Worm (Caenorhabditis elegans) whole organism, young adult: ENCODE data around the gene snt-3.

Experiments
- B0035.1 ChIP-seq: sonication (generic microtip); optimal IDR thresholded peaks from 2 replicates; lab custom pipeline; 2016; ENCODE audit warnings: missing genetic modification characterization, mild to moderate bottlenecking, missing compliant biosample characterization, missing genotype, missing genetic modification reagents
- B0261.1 ChIP-seq: sonication (generic microtip); optimal IDR thresholded peaks from 2 replicates; lab custom pipeline; 2016; ENCODE audit warnings: mild to moderate bottlenecking, missing genetic modification characterization, moderate library complexity, missing compliant biosample characterization
- C06A6.2 ChIP-seq: fragments of 200-800 bp; sonication (Bioruptor generic); conservative IDR thresholded peaks from 2 replicates; pipeline ENCODE4 v1.3.6; 2022; ENCODE audit warnings: missing genetic modification characterization, missing compliant biosample characterization
- D2030.7 ChIP-seq: fragments of 200-800 bp; sonication (Bioruptor generic); IDR thresholded peaks from 2 replicates; pipeline ENCODE4 v1.3.6; 2022; ENCODE audit warnings: missing genetic modification reagents, missing genetic modification characterization, missing compliant biosample characterization
- F37B4.10 ChIP-seq: fragments of 200-800 bp; sonication (Bioruptor generic); IDR thresholded peaks from 2 replicates; pipeline ENCODE4 v1.3.6; 2022; ENCODE audit warnings: missing genetic modification characterization, missing compliant biosample characterization
- T07F8.4 ChIP-seq: sonication (generic microtip); optimal IDR thresholded peaks from 2 replicates; lab custom pipeline; 2016; ENCODE audit warnings: mild to moderate bottlenecking, missing genetic modification characterization, moderate library complexity, missing compliant biosample characterization
- Y53G8AR.9 ChIP-seq: fragments of 200-800 bp; sonication (Bioruptor generic); conservative IDR thresholded peaks from 2 replicates; pipeline ENCODE4 v1.3.6; 2022; ENCODE audit warnings: missing genetic modification reagents, missing genetic modification characterization, missing compliant biosample characterization
- Y79H2A.3 ChIP-seq: fragments of 200-800 bp; sonication (Bioruptor generic); conservative IDR thresholded peaks from 2 replicates; pipeline ENCODE4 v1.3.6; 2022; ENCODE audit warnings: missing genetic modification reagents, missing genetic modification characterization, missing compliant biosample characterization
- Y95B8A.8 ChIP-seq: fragments of 200-800 bp; sonication (Bioruptor generic); IDR thresholded peaks from 2 replicates; pipeline ENCODE4 v1.3.6; 2022; ENCODE audit warnings: missing genetic modification reagents, missing genetic modification characterization, missing compliant biosample characterization
- ZK185.1 ChIP-seq: sonication (generic microtip); optimal IDR thresholded peaks from 2 replicates; lab custom pipeline; 2016; ENCODE audit warnings: mild to moderate bottlenecking, missing genetic modification characterization, missing compliant biosample characterization; ENCODE audit not compliant: poor library complexity, severe bottlenecking
- atf-7 ChIP-seq: sonication (generic microtip); optimal IDR thresholded peaks from 2 replicates; lab custom pipeline; 2017; ENCODE audit warnings: mild to moderate bottlenecking, missing genetic modification characterization, missing compliant biosample characterization
- attf-3 ChIP-seq: fragments of 200-800 bp; sonication (Bioruptor generic); conservative IDR thresholded peaks from 2 replicates; pipeline ENCODE4 v1.3.6; 2022; ENCODE audit warnings: missing genetic modification reagents, missing genetic modification characterization, missing compliant biosample characterization
- cebp-1 ChIP-seq, 2 experiments: fragments of 200-800 bp in 1 of 2; sonication (Bioruptor generic) in 1 of 2; sonication (generic microtip) in 1 of 2; IDR thresholded peaks in 1 of 2; optimal IDR thresholded peaks in 1 of 2; 2 replicates each; pipeline versions ENCODE4 v1.3.6 to Lab custom; 2017 to 2022; ENCODE audit warnings: missing compliant biosample characterization in 2 of 2, missing genetic modification characterization in 2 of 2, mild to moderate bottlenecking in 1 of 2, missing genetic modification reagents in 1 of 2, moderate library complexity in 1 of 2
- cebp-2 ChIP-seq: fragments of 200-800 bp; sonication (Bioruptor generic); IDR thresholded peaks from 2 replicates; pipeline ENCODE4 v1.3.6; 2022; ENCODE audit warnings: missing genetic modification characterization, missing compliant biosample characterization
- ceh-27 ChIP-seq: fragments of 200-800 bp; sonication (Bioruptor generic); optimal IDR thresholded peaks from 2 replicates; lab custom pipeline; 2018; ENCODE audit warnings: mild to moderate bottlenecking, missing genetic modification characterization, moderate library complexity, missing compliant biosample characterization
- dox-1 ChIP-seq: fragments of 200-800 bp; sonication (Bioruptor generic); IDR thresholded peaks from 2 replicates; pipeline ENCODE4 v1.3.6; 2022; ENCODE audit warnings: missing genetic modification reagents, missing genetic modification characterization, missing compliant biosample characterization
- efl-1 ChIP-seq: fragments of 150-350 bp; optimal IDR thresholded peaks from 2 replicates; lab custom pipeline; 2014; ENCODE audit warnings: missing biosample characterization, missing genetic modification reagents, missing genetic modification characterization
- egl-44 ChIP-seq: fragments of 200-800 bp; sonication (Bioruptor generic); IDR thresholded peaks from 2 replicates; pipeline ENCODE4 v1.3.6; 2022; ENCODE audit warnings: missing genetic modification reagents, missing genetic modification characterization, missing compliant biosample characterization
- fkh-3 ChIP-seq: sonication (generic microtip); optimal IDR thresholded peaks from 2 replicates; lab custom pipeline; 2016; ENCODE audit warnings: mild to moderate bottlenecking, missing genetic modification characterization, missing compliant biosample characterization
- him-1 ChIP-seq: sonication (generic microtip); optimal IDR thresholded peaks from 2 replicates; lab custom pipeline; 2016; ENCODE audit warnings: missing genotype, missing genetic modification reagents, missing genetic modification characterization, missing compliant biosample characterization
- hlh-12 ChIP-seq: sonication (generic microtip); optimal IDR thresholded peaks from 2 replicates; lab custom pipeline; 2016; ENCODE audit warnings: missing genetic modification characterization, missing compliant biosample characterization
- hlh-26 ChIP-seq: fragments of 200-800 bp; sonication (Bioruptor generic); conservative IDR thresholded peaks from 2 replicates; pipeline ENCODE4 v1.3.6; 2022; ENCODE audit warnings: missing genetic modification reagents, missing genetic modification characterization, missing compliant biosample characterization
- hmg-1.2 ChIP-seq: fragments of 200-800 bp; sonication (Bioruptor generic); IDR thresholded peaks from 2 replicates; pipeline ENCODE4 v1.3.6; 2022; ENCODE audit warnings: missing genetic modification reagents, missing genetic modification characterization, missing compliant biosample characterization
- let-526 ChIP-seq: fragments of 200-800 bp; sonication (Bioruptor generic); IDR thresholded peaks from 2 replicates; pipeline ENCODE4 v1.3.6; 2022; ENCODE audit warnings: missing genetic modification reagents, missing genetic modification characterization, missing compliant biosample characterization
- lin-26 ChIP-seq: fragments of 200-800 bp; sonication (Bioruptor generic); IDR thresholded peaks from 2 replicates; pipeline ENCODE4 v1.3.6; 2022; ENCODE audit warnings: missing genetic modification reagents, missing genetic modification characterization, missing compliant biosample characterization
- lir-1 ChIP-seq: fragments of 200-800 bp; sonication (Bioruptor generic); conservative IDR thresholded peaks from 2 replicates; pipeline ENCODE4 v1.3.6; 2022; ENCODE audit warnings: missing genetic modification reagents, missing genetic modification characterization, missing compliant biosample characterization
- mcd-1 ChIP-seq: fragments of 200-800 bp; sonication (Bioruptor generic); IDR thresholded peaks from 2 replicates; pipeline ENCODE4 v1.3.6; 2022; ENCODE audit warnings: missing genetic modification reagents, missing genetic modification characterization, missing compliant biosample characterization
- mes-4 ChIP-seq: sonication (generic microtip); optimal IDR thresholded peaks from 2 replicates; lab custom pipeline; 2016; ENCODE audit warnings: missing genotype, missing genetic modification characterization, missing compliant biosample characterization
- nhr-179 ChIP-seq: sonication (generic microtip); optimal IDR thresholded peaks from 2 replicates; lab custom pipeline; 2016; ENCODE audit warnings: mild to moderate bottlenecking, missing genetic modification characterization, missing compliant biosample characterization
- nhr-27 ChIP-seq: fragments of 200-800 bp; sonication (Bioruptor generic); optimal IDR thresholded peaks from 2 replicates; lab custom pipeline; 2018; ENCODE audit warnings: mild to moderate bottlenecking, missing genetic modification characterization, moderate library complexity, missing compliant biosample characterization
- nhr-90 ChIP-seq: sonication (generic microtip); optimal IDR thresholded peaks from 2 replicates; lab custom pipeline; 2016; ENCODE audit warnings: missing genotype, mild to moderate bottlenecking, missing genetic modification characterization, missing compliant biosample characterization
- pbrm-1 ChIP-seq: fragments of 200-800 bp; sonication (Bioruptor generic); IDR thresholded peaks from 2 replicates; pipeline ENCODE4 v1.3.6; 2022; ENCODE audit warnings: missing genetic modification reagents, missing genetic modification characterization, missing compliant biosample characterization
- rcor-1 ChIP-seq: fragments of 200-800 bp; sonication (Bioruptor generic); IDR thresholded peaks from 2 replicates; pipeline ENCODE4 v1.3.6; 2022; ENCODE audit warnings: missing genetic modification reagents, missing genetic modification characterization, missing compliant biosample characterization
- rec-8 ChIP-seq, 2 experiments: sonication (generic microtip); optimal IDR thresholded peaks; 2 replicates each; lab custom pipeline; 2016; ENCODE audit warnings: mild to moderate bottlenecking in 2 of 2, missing genetic modification characterization in 2 of 2, missing genetic modification reagents in 2 of 2, missing genotype in 2 of 2, missing biosample characterization in 1 of 2, missing compliant biosample characterization in 1 of 2, moderate library complexity in 1 of 2
- sea-2 ChIP-seq: fragments of 200-800 bp; sonication (Bioruptor generic); IDR thresholded peaks from 2 replicates; pipeline ENCODE4 v1.3.6; 2022; ENCODE audit warnings: missing genetic modification characterization, missing compliant biosample characterization
- tlf-1 ChIP-seq: fragments of 200-800 bp; sonication (Bioruptor generic); optimal IDR thresholded peaks from 2 replicates; lab custom pipeline; 2018; ENCODE audit warnings: mild to moderate bottlenecking, missing genetic modification characterization, missing compliant biosample characterization
- unc-130 ChIP-seq: sonication (generic microtip); optimal IDR thresholded peaks from 2 replicates; lab custom pipeline; 2016; ENCODE audit warnings: missing genetic modification reagents, missing genetic modification characterization, missing compliant biosample characterization
- zfh-2 ChIP-seq: fragments of 200-800 bp; sonication (Bioruptor generic); conservative IDR thresholded peaks from 2 replicates; pipeline ENCODE4 v1.3.6; 2022; ENCODE audit warnings: missing genetic modification reagents, missing genetic modification characterization, missing compliant biosample characterization
- ztf-18 ChIP-seq: sonication (generic microtip); optimal IDR thresholded peaks from 2 replicates; lab custom pipeline; 2016; ENCODE audit warnings: missing genotype, mild to moderate bottlenecking, missing genetic modification characterization, missing compliant biosample characterization
- ztf-28 ChIP-seq: fragments of 200-800 bp; sonication (Bioruptor generic); IDR thresholded peaks from 2 replicates; pipeline ENCODE4 v1.3.6; 2022; ENCODE audit warnings: missing genetic modification reagents, missing genetic modification characterization, missing compliant biosample characterization
- ztf-3 ChIP-seq: fragments of 200-800 bp; sonication (Bioruptor generic); optimal IDR thresholded peaks from 2 replicates; lab custom pipeline; 2018; ENCODE audit warnings: mild to moderate bottlenecking, missing genetic modification characterization, missing compliant biosample characterization

snt-3 gene

DNA sequence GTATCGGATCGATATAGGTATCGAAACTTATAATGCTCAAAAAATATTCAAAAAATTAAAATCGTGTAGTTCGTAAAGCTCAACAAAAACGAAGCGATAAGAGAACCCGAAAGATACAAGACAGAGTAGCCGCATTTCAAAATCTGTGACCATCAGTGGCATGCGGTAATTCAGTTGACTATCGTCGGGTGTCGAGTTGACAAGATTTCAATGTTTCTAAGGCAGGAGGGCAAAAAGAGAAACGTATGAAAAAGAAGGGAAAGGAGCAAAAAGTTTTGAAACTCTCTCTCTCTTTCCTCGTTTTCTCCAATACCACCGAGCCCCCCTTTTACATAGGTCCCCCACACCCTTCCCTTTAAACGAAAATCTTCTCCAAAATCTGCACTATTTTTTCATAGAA lies 49.0 kb downstream of the snt-3 start:
- no peak for TF ChIP-seq C06A6.2
- TF ChIP-seq lin-26 (GFP tag; lab: Robert Waterston, UW) = no peak
- no peak for TF ChIP-seq attf-3 (GFP tag; lab: Robert Waterston, UW)
- TF ChIP-seq nhr-179 (tag; lab: Kevin White, UChicago) = no peak
- TF ChIP-seq mes-4 (tag; lab: Kevin White, UChicago) = no peak
- TF ChIP-seq F37B4.10 (GFP tag; lab: Robert Waterston, UW) = no peak
- no peak for TF ChIP-seq ZK185.1 (tag; lab: Kevin White, UChicago)
- no peak for TF ChIP-seq mcd-1 (GFP tag; lab: Robert Waterston, UW)
- TF ChIP-seq egl-44 (GFP tag; lab: Robert Waterston, UW) = no peak
- no peak for TF ChIP-seq ztf-3 (GFP tag; lab: Kevin White, UChicago)
- no peak for TF ChIP-seq atf-7 (tag; lab: Kevin White, UChicago)
- no peak for TF ChIP-seq rcor-1 (GFP tag; lab: Robert Waterston, UW)
- no peak for TF ChIP-seq cebp-1 (GFP tag; IDR thresholded peaks at IDR 0.05; lab: Robert Waterston, UW)
- TF ChIP-seq cebp-1 (tag; optimal IDR thresholded peaks at IDR 0.05; lab: Kevin White, UChicago) = no peak
- no peak for TF ChIP-seq dox-1 (GFP tag; lab: Robert Waterston, UW)
- TF ChIP-seq rec-8 (tag; optimal IDR thresholded peaks at IDR 0.05; lab: Kevin White, UChicago) = no peak
- no peak for TF ChIP-seq hlh-26
- TF ChIP-seq ztf-28 (GFP tag; lab: Robert Waterston, UW) = no peak
- TF ChIP-seq hmg-1.2 (GFP tag; lab: Robert Waterston, UW) = no peak

DNA sequence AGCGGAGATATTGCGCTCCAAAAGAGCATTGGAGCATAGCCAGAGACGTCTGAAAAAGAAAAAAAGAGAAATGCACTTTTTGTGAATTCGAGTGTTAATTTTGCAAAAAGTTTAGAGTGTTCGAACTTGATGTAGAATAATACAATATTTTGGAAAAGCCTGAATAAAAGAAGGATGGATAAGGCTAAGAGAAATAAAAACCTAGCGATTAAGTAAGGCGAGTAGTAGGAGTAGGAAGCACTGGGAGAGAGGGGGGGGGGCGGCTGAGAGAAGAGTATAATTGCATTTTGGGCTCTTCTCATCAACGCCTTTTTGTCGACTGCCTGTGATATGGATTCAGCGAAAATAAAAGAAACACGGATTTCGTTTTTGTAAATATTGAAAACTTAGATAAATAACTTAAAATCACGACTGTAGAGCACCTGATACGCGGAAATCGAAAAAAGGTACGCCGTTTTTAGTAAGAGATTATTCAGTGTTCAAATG lies 52.9 kb downstream of the snt-3 start, which contains the start of gene F16B3.3:
TSS of gene F16B3.3 (minus strand) at position 51 of the 486 bp plus-strand sequence.
- TF ChIP-seq him-1 (tag; lab: Kevin White, UChicago) = no peak
- TF ChIP-seq Y95B8A.8 = no peak
- TF ChIP-seq fkh-3 = no peak
- no peak for TF ChIP-seq tlf-1
- no peak for TF ChIP-seq unc-130 (GFP tag; lab: Kevin White, UChicago)
- TF ChIP-seq mcd-1 (GFP tag; lab: Robert Waterston, UW) = no peak

DNA sequence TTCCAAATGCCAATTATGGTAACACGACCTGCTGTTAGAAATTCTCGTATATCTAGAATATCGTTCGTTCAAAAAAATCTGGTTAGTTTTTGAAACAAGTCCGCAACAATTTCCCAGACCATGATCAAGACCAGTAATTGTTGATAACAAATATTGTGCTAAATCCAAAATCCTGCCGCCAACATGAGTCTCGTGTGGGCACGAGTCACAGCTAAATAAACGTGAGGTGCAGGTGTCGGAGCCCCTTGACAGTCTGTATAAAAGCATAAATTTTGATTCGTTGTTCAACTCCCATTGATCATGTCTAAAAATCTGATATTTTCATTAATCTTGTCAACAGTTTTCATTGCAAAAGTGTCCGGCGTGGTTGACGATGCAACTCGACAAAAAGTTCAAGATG lies 56.0 kb downstream of the snt-3 start, which contains the start of gene F16B3.2:
TSS of gene F16B3.2 (plus strand) at position 301 of the 400 bp plus-strand sequence.
- TF ChIP-seq nhr-90 (tag; lab: Kevin White, UChicago) (no peak), sea-2 (GFP tag; lab: Robert Waterston, UW) (no peak), T07F8.4 (tag; lab: Kevin White, UChicago) (no peak), let-526 (no peak), cebp-2 (GFP tag; lab: Robert Waterston, UW) (no peak), hlh-12 (no peak), ZK185.1 (tag; lab: Kevin White, UChicago) (no peak), zfh-2 (no peak), efl-1 (GFP tag; lab: Kevin White, UChicago) (no peak), D2030.7 (no peak)

- TF ChIP-seq unc-130 (GFP tag; lab: Kevin White, UChicago) = no peak
- no peak for TF ChIP-seq ceh-27 (GFP tag; lab: Kevin White, UChicago)
- TF ChIP-seq Y79H2A.3 (GFP tag; lab: Robert Waterston, UW) = no peak
- TF ChIP-seq B0261.1 = no peak
- TF ChIP-seq pbrm-1 (GFP tag; lab: Robert Waterston, UW) = no peak
- TF ChIP-seq lir-1 (GFP tag; lab: Robert Waterston, UW) = no peak
- no peak for TF ChIP-seq B0035.1 (tag; lab: Kevin White, UChicago)
- no peak for TF ChIP-seq atf-7 (tag; lab: Kevin White, UChicago)
- TF ChIP-seq ztf-18 (tag; lab: Kevin White, UChicago) = no peak
- no peak for TF ChIP-seq nhr-27
- no peak for TF ChIP-seq ztf-28 (GFP tag; lab: Robert Waterston, UW)
- TF ChIP-seq Y53G8AR.9 (GFP tag; lab: Robert Waterston, UW) = no peak
Observed at ce11 chrV:1313274-1313673, 57.5 kb downstream of the snt-3 start.
